ENCODE assay signal across 6 worm cellular contexts in the genomic region with DNA sequence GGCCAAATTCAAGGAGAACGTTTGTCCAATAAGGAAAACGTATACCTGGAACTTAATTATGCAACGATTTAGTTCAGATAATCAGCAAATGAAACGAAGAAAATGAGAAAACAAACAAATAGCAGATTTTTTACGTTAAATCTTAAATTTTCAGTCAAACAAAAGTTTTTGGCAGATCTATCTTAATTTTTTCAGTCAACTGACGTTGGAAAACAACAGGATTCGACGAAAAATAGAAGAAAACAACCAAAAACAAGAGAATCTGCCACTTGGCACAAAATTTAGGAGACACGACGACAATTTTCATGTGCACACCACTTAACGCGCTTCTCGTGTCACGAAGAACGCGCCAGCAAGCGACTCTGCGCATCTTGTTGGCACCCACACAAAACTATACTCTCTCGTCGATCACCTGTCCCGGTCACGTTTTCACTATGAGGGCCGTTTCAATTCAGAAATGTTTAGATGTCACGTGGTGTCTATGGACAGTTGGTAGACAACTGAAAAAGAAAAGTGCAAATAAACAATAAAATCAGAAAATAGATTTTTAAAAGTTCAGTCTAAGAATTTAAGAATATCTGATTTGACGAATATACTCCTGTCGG.
TF ChIP-seq lines count a peak whose summit lies in the region.

ztf-7 (minus strand) TSS at position 51 of the 605 bp plus-strand sequence.

TF ChIP-seq in whole organism, L1 larva, 84 proteins besides CTCF, POLR2A, EP300 and RAD21 (continued from another document and continues in another):
- TF ChIP-seq hlh-4 (tag; optimal IDR thresholded peaks at IDR 0.05; lab: Kevin White, UChicago) (no peak), ama-1 (optimal IDR thresholded peaks at IDR 0.05; lab: Kevin White, UChicago) (peak; percentile 72), nhr-12 (tag; optimal IDR thresholded peaks at IDR 0.05; lab: Kevin White, UChicago) (no peak), lin-39 (tag; optimal IDR thresholded peaks at IDR 0.05; lab: Kevin White, UChicago) (peak; percentile 96), skn-1 (tag; optimal IDR thresholded peaks at IDR 0.05; lab: Kevin White, UChicago) (peak; percentile 90), hlh-17 (GFP tag; optimal IDR thresholded peaks at IDR 0.05; lab: Kevin White, UChicago; ENCODE audit: borderline replicate concordance) (no peak), lin-35 (GFP tag; optimal IDR thresholded peaks at IDR 0.05; lab: Kevin White, UChicago) (peak; percentile 90 to 94), sptf-1 (tag; optimal IDR thresholded peaks at IDR 0.05; lab: Kevin White, UChicago) (no peak), jun-1 (tag; optimal IDR thresholded peaks at IDR 0.05; lab: Kevin White, UChicago) (peak; percentile 93), nhr-90 (tag; optimal IDR thresholded peaks at IDR 0.05; lab: Kevin White, UChicago; ENCODE audit: poor library complexity) (peak; percentile 98), irx-1 (tag; optimal IDR thresholded peaks at IDR 0.05; lab: Kevin White, UChicago) (peak; percentile 97), hpl-2 (GFP tag; optimal IDR thresholded peaks at IDR 0.05; lab: Kevin White, UChicago) (peak; percentile 86), egl-27 (tag; optimal IDR thresholded peaks at IDR 0.05; lab: Kevin White, UChicago) (no peak), dpl-1 (GFP tag; optimal IDR thresholded peaks at IDR 0.05; lab: Kevin White, UChicago) (peak; percentile 85 to 89 (median 87)), efl-3 (GFP tag; optimal IDR thresholded peaks at IDR 0.05; lab: Kevin White, UChicago) (peak; percentile 66), efl-1 (optimal IDR thresholded peaks at IDR 0.05; lab: Kevin White, UChicago) (peak; percentile 91 to 93), efl-1 (GFP tag; optimal IDR thresholded peaks at IDR 0.05 in 1 of 2; lab: Kevin White, UChicago) (peak; percentile 83 to 99), nhr-11 (tag; optimal IDR thresholded peaks at IDR 0.05; lab: Kevin White, UChicago) (peak; percentile 93), fkh-10 (GFP tag; optimal IDR thresholded peaks at IDR 0.05; lab: Kevin White, UChicago) (peak; percentile 71), nhr-20 (tag; optimal IDR thresholded peaks at IDR 0.05; lab: Kevin White, UChicago) (peak; percentile 100)

TF ChIP-seq in whole organism, L2 larva, 48 proteins besides CTCF, POLR2A, EP300 and RAD21 (continued from another document and continues in another):
- TF ChIP-seq R02D3.7 (tag; optimal IDR thresholded peaks at IDR 0.05; lab: Kevin White, UChicago) (peak; percentile 32), C34F6.9 (tag; optimal IDR thresholded peaks at IDR 0.05; lab: Kevin White, UChicago) (peak; percentile 99), sma-9 (GFP tag; optimal IDR thresholded peaks at IDR 0.05; lab: Kevin White, UChicago) (peak; percentile 97), sma-9 (tag; optimal IDR thresholded peaks at IDR 0.05; lab: Kevin White, UChicago) (no peak), nhr-12 (tag; optimal IDR thresholded peaks at IDR 0.05; lab: Kevin White, UChicago) (no peak), ama-1 (optimal IDR thresholded peaks at IDR 0.05; lab: Kevin White, UChicago) (peak; percentile 63), ceh-82 (tag; optimal IDR thresholded peaks at IDR 0.05; lab: Kevin White, UChicago) (no peak), gmeb-1 (tag; optimal IDR thresholded peaks at IDR 0.05; lab: Kevin White, UChicago) (peak; percentile 92), skn-1 (tag; optimal IDR thresholded peaks at IDR 0.05; lab: Kevin White, UChicago) (peak; percentile 72), ztf-4 (tag; optimal IDR thresholded peaks at IDR 0.05; lab: Kevin White, UChicago) (peak; percentile 91), snpc-4 (tag; optimal IDR thresholded peaks at IDR 0.05; lab: Kevin White, UChicago) (peak; percentile 87), elt-1 (tag; optimal IDR thresholded peaks at IDR 0.05; lab: Kevin White, UChicago) (no peak), unc-39 (tag; optimal IDR thresholded peaks at IDR 0.05; lab: Kevin White, UChicago) (no peak), mbf-1 (tag; optimal IDR thresholded peaks at IDR 0.05; lab: Kevin White, UChicago) (no peak), ztf-11 (tag; optimal IDR thresholded peaks at IDR 0.05; lab: Kevin White, UChicago) (no peak), lin-13 (GFP tag; optimal IDR thresholded peaks at IDR 0.05; lab: Kevin White, UChicago) (peak; percentile 83), nhr-237 (tag; optimal IDR thresholded peaks at IDR 0.05; lab: Kevin White, UChicago) (peak; percentile 38), nhr-23 (tag; optimal IDR thresholded peaks at IDR 0.05; lab: Kevin White, UChicago) (no peak), sem-4 (tag; optimal IDR thresholded peaks at IDR 0.05; lab: Kevin White, UChicago) (peak; percentile 92), egl-27 (tag; optimal IDR thresholded peaks at IDR 0.05; lab: Kevin White, UChicago) (peak; percentile 82), ceh-16 (tag; optimal IDR thresholded peaks at IDR 0.05; lab: Kevin White, UChicago) (peak; percentile 39), nhr-10 (tag; optimal IDR thresholded peaks at IDR 0.05; lab: Kevin White, UChicago) (no peak)

TF ChIP-seq in whole organism, L3 larva, 47 proteins besides CTCF, POLR2A, EP300 and RAD21 (continued from another document and continues in another):
- TF ChIP-seq unc-62 (GFP tag; optimal IDR thresholded peaks at IDR 0.05; lab: Kevin White, UChicago) (peak; percentile 18), nhr-43 (tag; optimal IDR thresholded peaks at IDR 0.05; lab: Kevin White, UChicago; ENCODE audit: poor library complexity, severe bottlenecking) (peak; percentile 97), skn-1 (tag; optimal IDR thresholded peaks at IDR 0.05; lab: Kevin White, UChicago) (peak; percentile 68), fkh-10 (GFP tag; optimal IDR thresholded peaks at IDR 0.05; lab: Kevin White, UChicago) (peak; percentile 87), aly-2 (tag; optimal IDR thresholded peaks at IDR 0.05; lab: Kevin White, UChicago) (no peak), nhr-12 (tag; optimal IDR thresholded peaks at IDR 0.05; lab: Kevin White, UChicago) (no peak), zag-1 (tag; optimal IDR thresholded peaks at IDR 0.05; lab: Kevin White, UChicago) (no peak), snpc-4 (tag; optimal IDR thresholded peaks at IDR 0.05; lab: Kevin White, UChicago) (peak; percentile 93), ceh-28 (tag; optimal IDR thresholded peaks at IDR 0.05; lab: Kevin White, UChicago) (peak; percentile 80), nhr-67 (tag; optimal IDR thresholded peaks at IDR 0.05; lab: Kevin White, UChicago) (no peak), jun-1 (tag; optimal IDR thresholded peaks at IDR 0.05; lab: Kevin White, UChicago) (peak; percentile 95), fkh-2 (tag; optimal IDR thresholded peaks at IDR 0.05; lab: Kevin White, UChicago) (no peak), ama-1 (optimal IDR thresholded peaks at IDR 0.05; lab: Kevin White, UChicago) (peak; percentile 82), ceh-16 (tag; optimal IDR thresholded peaks at IDR 0.05; lab: Kevin White, UChicago) (peak; percentile 50), ceh-9 (tag; optimal IDR thresholded peaks at IDR 0.05; lab: Kevin White, UChicago) (no peak), sea-2 (GFP tag; optimal IDR thresholded peaks at IDR 0.05; lab: Kevin White, UChicago) (no peak), nhr-237 (tag; optimal IDR thresholded peaks at IDR 0.05; lab: Kevin White, UChicago) (no peak), pha-4 (tag; optimal IDR thresholded peaks at IDR 0.05; lab: Kevin White, UChicago) (peak; percentile 96), nhr-77 (tag; optimal IDR thresholded peaks at IDR 0.05; lab: Kevin White, UChicago) (peak; percentile 26), hmg-11 (tag; optimal IDR thresholded peaks at IDR 0.05; lab: Kevin White, UChicago) (peak; percentile 80), elt-2 (tag; optimal IDR thresholded peaks at IDR 0.05; lab: Kevin White, UChicago) (peak; percentile 89), mdl-1 (tag; optimal IDR thresholded peaks at IDR 0.05; lab: Kevin White, UChicago) (peak; percentile 94)

TF ChIP-seq in whole organism, L4 larva, 104 proteins besides CTCF, POLR2A, EP300 and RAD21 (continued from another document and continues in another):
- TF ChIP-seq nhr-28 (tag; optimal IDR thresholded peaks at IDR 0.05; lab: Kevin White, UChicago) (peak; percentile 96), F26F4.8 (GFP tag; conservative IDR thresholded peaks at IDR 0.05; lab: Robert Waterston, UW) (no peak), mdt-29 (GFP tag; IDR thresholded peaks at IDR 0.05; lab: Robert Waterston, UW) (peak; percentile 95), R02D3.7 (tag; optimal IDR thresholded peaks at IDR 0.05; lab: Kevin White, UChicago) (no peak), D1046.2 (GFP tag; IDR thresholded peaks at IDR 0.05; lab: Robert Waterston, UW) (peak; percentile 55; the same call in 1 of the 2 replicates), mxl-3 (GFP tag; optimal IDR thresholded peaks at IDR 0.05; lab: Kevin White, UChicago) (peak; percentile 99), mes-2 (tag; optimal IDR thresholded peaks at IDR 0.05; lab: Kevin White, UChicago; ENCODE audit: poor library complexity, severe bottlenecking) (peak; percentile 90), ZK337.2 (GFP tag; IDR thresholded peaks at IDR 0.05; lab: Robert Waterston, UW) (no peak; the same call in 1 of the 2 replicates), daf-19 (GFP tag; conservative IDR thresholded peaks at IDR 0.05; lab: Robert Waterston, UW) (peak; percentile 85), nhr-48 (tag; optimal IDR thresholded peaks at IDR 0.05; lab: Kevin White, UChicago) (peak; percentile 92), lin-39 (tag; optimal IDR thresholded peaks at IDR 0.05; lab: Kevin White, UChicago) (no peak), nhr-237 (tag; optimal IDR thresholded peaks at IDR 0.05; lab: Kevin White, UChicago) (no peak), saeg-2 (GFP tag; IDR thresholded peaks at IDR 0.05; lab: Robert Waterston, UW) (peak; percentile 93), ceh-20 (GFP tag; IDR thresholded peaks at IDR 0.05; lab: Robert Waterston, UW) (peak; percentile 96), nhr-10 (tag; optimal IDR thresholded peaks at IDR 0.05; lab: Kevin White, UChicago) (peak; percentile 60), duxl-1 (tag; optimal IDR thresholded peaks at IDR 0.05; lab: Kevin White, UChicago; ENCODE audit: poor library complexity) (peak; percentile 82), set-16 (GFP tag; IDR thresholded peaks at IDR 0.05; lab: Robert Waterston, UW) (no peak; the same call in 1 of the 2 replicates), mdl-1 (tag; optimal IDR thresholded peaks at IDR 0.05; lab: Kevin White, UChicago) (peak; percentile 75 to 98), php-3 (GFP tag; IDR thresholded peaks at IDR 0.05; lab: Robert Waterston, UW) (peak; percentile 94), spr-1 (tag; optimal IDR thresholded peaks at IDR 0.05; lab: Kevin White, UChicago) (peak; percentile 91), snpc-1.2 (GFP tag; IDR thresholded peaks at IDR 0.05; lab: Robert Waterston, UW) (0 out of 2 replicates have a peak, but pooled peaks have one; percentile 18)

TF ChIP-seq in whole organism, late embryonic, 69 proteins besides CTCF, POLR2A, EP300 and RAD21 (continued from another document):
- peak; percentile 65 for TF ChIP-seq rnt-1 (tag; optimal IDR thresholded peaks at IDR 0.05; lab: Kevin White, UChicago)

TF ChIP-seq in whole organism, young adult, 124 proteins besides CTCF, POLR2A, EP300 and RAD21 (continued from another document and continues in another):
- peak; percentile 78 for TF ChIP-seq ZK185.1 (tag; optimal IDR thresholded peaks at IDR 0.05; lab: Kevin White, UChicago; ENCODE audit: poor library complexity, severe bottlenecking)
- peak; percentile 99 for TF ChIP-seq nhr-80 (tag; optimal IDR thresholded peaks at IDR 0.05; lab: Kevin White, UChicago)
- TF ChIP-seq cebp-2 (GFP tag; IDR thresholded peaks at IDR 0.05; lab: Robert Waterston, UW): peak; percentile 65; the same call in 1 of the 2 replicates
- TF ChIP-seq ztf-22 (GFP tag; optimal IDR thresholded peaks at IDR 0.05; lab: Kevin White, UChicago): peak; percentile 95
- TF ChIP-seq egl-18 (GFP tag; IDR thresholded peaks at IDR 0.05; lab: Robert Waterston, UW): 0 out of 2 replicates have a peak, but pooled peaks have one; percentile 64
- no peak for TF ChIP-seq ztf-25 (GFP tag; IDR thresholded peaks at IDR 0.05; lab: Robert Waterston, UW)
- peak; percentile 87 for TF ChIP-seq F22D6.2 (tag; optimal IDR thresholded peaks at IDR 0.05; lab: Kevin White, UChicago)
- no peak for TF ChIP-seq T26A5.8 (tag; optimal IDR thresholded peaks at IDR 0.05; lab: Kevin White, UChicago)
- TF ChIP-seq madf-6 (GFP tag; IDR thresholded peaks at IDR 0.05; lab: Robert Waterston, UW): peak; percentile 69
- TF ChIP-seq F39B2.1 (GFP tag; IDR thresholded peaks at IDR 0.05; lab: Robert Waterston, UW): no peak
- peak; percentile 36 for TF ChIP-seq efl-1 (GFP tag; optimal IDR thresholded peaks at IDR 0.05; lab: Kevin White, UChicago)
- TF ChIP-seq dpff-1 (tag; optimal IDR thresholded peaks at IDR 0.05; lab: Kevin White, UChicago): no peak
- no peak for TF ChIP-seq ceh-40 (GFP tag; IDR thresholded peaks at IDR 0.05; lab: Robert Waterston, UW)
- peak; percentile 26; the same call in 1 of the 2 replicates for TF ChIP-seq D2030.7 (GFP tag; IDR thresholded peaks at IDR 0.05; lab: Robert Waterston, UW)
- no peak for TF ChIP-seq xnd-1 (tag; optimal IDR thresholded peaks at IDR 0.05; lab: Kevin White, UChicago)
- TF ChIP-seq F49E8.2 (tag; optimal IDR thresholded peaks at IDR 0.05; lab: Kevin White, UChicago; ENCODE audit: insufficient read depth): peak; percentile 3
- peak; percentile 97 for TF ChIP-seq ztf-26 (tag; optimal IDR thresholded peaks at IDR 0.05; lab: Kevin White, UChicago)
- TF ChIP-seq ekl-4 (GFP tag; IDR thresholded peaks at IDR 0.05; lab: Robert Waterston, UW): peak; percentile 96
- peak; percentile 8 for TF ChIP-seq nhr-27 (tag; optimal IDR thresholded peaks at IDR 0.05; lab: Kevin White, UChicago)
- TF ChIP-seq tbp1 (GFP tag; optimal IDR thresholded peaks at IDR 0.05; lab: Kevin White, UChicago): peak; percentile 73
- peak; percentile 54; the same call in 1 of the 2 replicates for TF ChIP-seq C17E4.6 (GFP tag; IDR thresholded peaks at IDR 0.05; lab: Robert Waterston, UW)
- peak in 1 of 3 experiments; percentile 87 for TF ChIP-seq lin-35 (GFP tag; optimal IDR thresholded peaks at IDR 0.05; lab: Kevin White, UChicago)
- no peak for TF ChIP-seq B0019.2 (GFP tag; conservative IDR thresholded peaks at IDR 0.05; lab: Robert Waterston, UW)
- peak; percentile 98 for TF ChIP-seq B0336.3 (GFP tag; IDR thresholded peaks at IDR 0.05; lab: Robert Waterston, UW)
- peak; percentile 92 for TF ChIP-seq mcd-1 (GFP tag; IDR thresholded peaks at IDR 0.05; lab: Robert Waterston, UW)
- TF ChIP-seq hlh-12 (tag; optimal IDR thresholded peaks at IDR 0.05; lab: Kevin White, UChicago): no peak
- TF ChIP-seq Y95B8A.8 (GFP tag; IDR thresholded peaks at IDR 0.05; lab: Robert Waterston, UW): peak; percentile 90
- TF ChIP-seq zim-3 (tag; optimal IDR thresholded peaks at IDR 0.05; lab: Kevin White, UChicago): no peak
- TF ChIP-seq K12H6.12 (tag; optimal IDR thresholded peaks at IDR 0.05; lab: Kevin White, UChicago): peak; percentile 97
- TF ChIP-seq him-1 (tag; optimal IDR thresholded peaks at IDR 0.05; lab: Kevin White, UChicago): no peak
- TF ChIP-seq nhr-90 (tag; optimal IDR thresholded peaks at IDR 0.05; lab: Kevin White, UChicago): peak; percentile 77
- TF ChIP-seq lin-26 (GFP tag; IDR thresholded peaks at IDR 0.05; lab: Robert Waterston, UW): no peak
- 0 out of 2 replicates have a peak, but pooled peaks have one; percentile 56 for TF ChIP-seq lag-1 (GFP tag; IDR thresholded peaks at IDR 0.05; lab: Robert Waterston, UW)
- peak; percentile 15 for TF ChIP-seq akir-1 (GFP tag; optimal IDR thresholded peaks at IDR 0.05; lab: Kevin White, UChicago)
- peak; percentile 61 for TF ChIP-seq athp-1 (tag; optimal IDR thresholded peaks at IDR 0.05; lab: Kevin White, UChicago)
- peak; percentile 62; the same call in 1 of the 2 replicates for TF ChIP-seq hsf-1 (GFP tag; IDR thresholded peaks at IDR 0.05; lab: Robert Waterston, UW)
- TF ChIP-seq nhr-179 (tag; optimal IDR thresholded peaks at IDR 0.05; lab: Kevin White, UChicago): no peak
- TF ChIP-seq hrde-1 (tag; optimal IDR thresholded peaks at IDR 0.05; lab: Kevin White, UChicago; ENCODE audit: borderline replicate concordance): no peak
- no peak for TF ChIP-seq ceh-58 (GFP tag; IDR thresholded peaks at IDR 0.05; lab: Robert Waterston, UW)
- no peak for TF ChIP-seq fkh-3 (tag; optimal IDR thresholded peaks at IDR 0.05; lab: Kevin White, UChicago)
- no peak for TF ChIP-seq F57C9.4 (tag; optimal IDR thresholded peaks at IDR 0.05; lab: Kevin White, UChicago)
- TF ChIP-seq tlf-1 (GFP tag; optimal IDR thresholded peaks at IDR 0.05; lab: Kevin White, UChicago): peak; percentile 97
- no peak for TF ChIP-seq sdz-38 (tag; optimal IDR thresholded peaks at IDR 0.05; lab: Kevin White, UChicago)
- no peak for TF ChIP-seq T07F8.4 (tag; optimal IDR thresholded peaks at IDR 0.05; lab: Kevin White, UChicago)
- no peak for TF ChIP-seq snpc-3.4 (tag; optimal IDR thresholded peaks at IDR 0.05; lab: Kevin White, UChicago)
- peak; percentile 99 for TF ChIP-seq hmg-1.2 (GFP tag; IDR thresholded peaks at IDR 0.05; lab: Robert Waterston, UW)
